Worm (Caenorhabditis elegans) whole organism, L3 larva: ENCODE measurements around the gene F54E4.4.

Experiments used
- R02D3.7 ChIP-seq: fragments of 150-350 bp; optimal IDR thresholded peaks from 2 replicates; lab custom pipeline; 2014; ENCODE audit warnings: missing biosample characterization, missing genetic modification characterization
- ZK546.5 ChIP-seq: sonication (generic microtip); optimal IDR thresholded peaks from 2 replicates; lab custom pipeline; 2017; ENCODE audit warnings: missing biosample characterization, missing genetic modification characterization
- aly-2 ChIP-seq: fragments of 150-350 bp; optimal IDR thresholded peaks from 2 replicates; lab custom pipeline; 2014; ENCODE audit warnings: missing biosample characterization, missing genetic modification characterization
- ama-1 ChIP-seq: fragments of 150-350 bp; optimal IDR thresholded peaks from 2 replicates; lab custom pipeline; 2018
- ceh-16 ChIP-seq: sonication (generic microtip); optimal IDR thresholded peaks from 2 replicates; lab custom pipeline; 2017; ENCODE audit warnings: missing biosample characterization, missing genetic modification characterization
- ceh-28 ChIP-seq: fragments of 150-350 bp; optimal IDR thresholded peaks from 2 replicates; lab custom pipeline; 2014; ENCODE audit warnings: missing biosample characterization, missing genetic modification reagents, missing genetic modification characterization
- ceh-82 ChIP-seq: fragments of 150-350 bp; optimal IDR thresholded peaks from 2 replicates; lab custom pipeline; 2014; ENCODE audit warnings: missing biosample characterization, missing genetic modification characterization
- ceh-9 ChIP-seq: sonication (generic microtip); optimal IDR thresholded peaks from 2 replicates; lab custom pipeline; 2018; ENCODE audit warnings: missing biosample characterization, missing genetic modification characterization
- daf-12 ChIP-seq: fragments of 150-350 bp; optimal IDR thresholded peaks from 2 replicates; lab custom pipeline; 2014; ENCODE audit warnings: missing biosample characterization, missing genetic modification reagents, missing genetic modification characterization
- egl-27 ChIP-seq: sonication (generic microtip); optimal IDR thresholded peaks from 4 replicates; lab custom pipeline; 2017; ENCODE audit warnings: missing biosample characterization, missing genetic modification reagents, missing genetic modification characterization
- egl-5 ChIP-seq: fragments of 150-350 bp; optimal IDR thresholded peaks from 2 replicates; lab custom pipeline; 2017; ENCODE audit warnings: missing biosample characterization, missing genetic modification reagents, missing genetic modification characterization, inconsistent platforms
- elt-1 ChIP-seq: fragments of 150-350 bp; optimal IDR thresholded peaks from 2 replicates; lab custom pipeline; 2014; ENCODE audit warnings: missing biosample characterization, missing genetic modification characterization
- elt-2 ChIP-seq: sonication (generic microtip); optimal IDR thresholded peaks from 2 replicates; lab custom pipeline; 2016; ENCODE audit warnings: missing genetic modification reagents, mild to moderate bottlenecking, missing genetic modification characterization, missing compliant biosample characterization
- elt-3 ChIP-seq, 3 experiments: fragments of 150-350 bp in 1 of 3; sonication (generic microtip) in 2 of 3; optimal IDR thresholded peaks; 2 replicates in 2 of 3; 4 replicates in 1 of 3; lab custom pipeline; 2014 to 2017; ENCODE audit warnings: missing biosample characterization in 3 of 3, missing genetic modification characterization in 3 of 3
- eor-1 ChIP-seq, 2 experiments: fragments of 150-350 bp; optimal IDR thresholded peaks; 2 replicates each; lab custom pipeline; 2014 to 2018; ENCODE audit warnings: missing biosample characterization in 2 of 2, missing genetic modification characterization in 2 of 2
- fkh-10 ChIP-seq: sonication (generic microtip); optimal IDR thresholded peaks from 2 replicates; lab custom pipeline; 2017; ENCODE audit warnings: missing biosample characterization, missing genetic modification reagents, missing genetic modification characterization
- fkh-2 ChIP-seq: fragments of 150-350 bp; optimal IDR thresholded peaks from 2 replicates; lab custom pipeline; 2014; ENCODE audit warnings: missing biosample characterization, missing genetic modification reagents, missing genetic modification characterization
- fos-1 ChIP-seq: fragments of 150-350 bp; optimal IDR thresholded peaks from 2 replicates; lab custom pipeline; 2014; ENCODE audit warnings: missing biosample characterization, missing genetic modification characterization
- hmg-11 ChIP-seq: sonication (generic microtip); optimal IDR thresholded peaks from 2 replicates; lab custom pipeline; 2016; ENCODE audit warnings: missing genetic modification characterization, missing compliant biosample characterization
- jun-1 ChIP-seq: fragments of 150-350 bp; optimal IDR thresholded peaks from 2 replicates; lab custom pipeline; 2014; ENCODE audit warnings: missing biosample characterization, missing genetic modification reagents, missing genetic modification characterization
- lin-15B ChIP-seq: fragments of 150-350 bp; optimal IDR thresholded peaks from 2 replicates; lab custom pipeline; 2014; ENCODE audit warnings: missing biosample characterization, missing genetic modification characterization
- lin-39 ChIP-seq: fragments of 150-350 bp; optimal IDR thresholded peaks from 2 replicates; lab custom pipeline; 2018; ENCODE audit warnings: missing biosample characterization, missing genetic modification reagents, missing genetic modification characterization
- lsy-12 ChIP-seq: sonication (generic microtip); optimal IDR thresholded peaks from 2 replicates; lab custom pipeline; 2016; ENCODE audit warnings: mild to moderate bottlenecking, missing genetic modification characterization, missing compliant biosample characterization
- mdl-1 ChIP-seq: fragments of 150-350 bp; optimal IDR thresholded peaks from 2 replicates; lab custom pipeline; 2014; ENCODE audit warnings: missing biosample characterization, missing genetic modification characterization
- mml-1 ChIP-seq: fragments of 150-350 bp; sonication (generic microtip); optimal IDR thresholded peaks from 3 replicates; lab custom pipeline; 2014; ENCODE audit warnings: missing biosample characterization, missing genetic modification characterization
- nfya-1 ChIP-seq: sonication (generic microtip); optimal IDR thresholded peaks from 2 replicates; lab custom pipeline; 2017; ENCODE audit warnings: missing genetic modification characterization, mild to moderate bottlenecking, missing compliant biosample characterization, antibody characterized with exemption, moderate library complexity; ENCODE audit not compliant: insufficient read depth
- nhr-11 ChIP-seq: fragments of 150-350 bp; optimal IDR thresholded peaks from 2 replicates; lab custom pipeline; 2014; ENCODE audit warnings: missing biosample characterization, missing genetic modification characterization
- nhr-12 ChIP-seq: fragments of 150-350 bp; optimal IDR thresholded peaks from 2 replicates; lab custom pipeline; 2014; ENCODE audit warnings: missing biosample characterization, missing genetic modification characterization
- nhr-23 ChIP-seq: fragments of 150-350 bp; optimal IDR thresholded peaks from 2 replicates; lab custom pipeline; 2014; ENCODE audit warnings: missing biosample characterization, missing genetic modification reagents, missing genetic modification characterization
- nhr-237 ChIP-seq: fragments of 150-350 bp; optimal IDR thresholded peaks from 2 replicates; lab custom pipeline; 2014; ENCODE audit warnings: missing biosample characterization, missing genetic modification characterization
- nhr-25 ChIP-seq: sonication (generic microtip); optimal IDR thresholded peaks from 2 replicates; lab custom pipeline; 2017; ENCODE audit warnings: missing biosample characterization, missing genetic modification characterization
- nhr-28 ChIP-seq: fragments of 150-350 bp; optimal IDR thresholded peaks from 2 replicates; lab custom pipeline; 2014; ENCODE audit warnings: missing biosample characterization, missing genetic modification characterization
- nhr-43 ChIP-seq: sonication (generic microtip); optimal IDR thresholded peaks from 2 replicates; lab custom pipeline; 2016; ENCODE audit warnings: mild to moderate bottlenecking, missing genetic modification characterization, missing compliant biosample characterization; ENCODE audit not compliant: poor library complexity, severe bottlenecking
- nhr-67 ChIP-seq: fragments of 150-350 bp; optimal IDR thresholded peaks from 2 replicates; lab custom pipeline; 2014; ENCODE audit warnings: missing biosample characterization, missing genetic modification characterization
- nhr-76 ChIP-seq: fragments of 150-350 bp; sonication (generic microtip); optimal IDR thresholded peaks from 5 replicates; lab custom pipeline; 2014; ENCODE audit warnings: missing biosample characterization, missing genetic modification characterization
- nhr-77 ChIP-seq: fragments of 150-350 bp; optimal IDR thresholded peaks from 2 replicates; lab custom pipeline; 2014; ENCODE audit warnings: missing biosample characterization, missing genetic modification characterization
- pha-4 ChIP-seq: fragments of 150-350 bp; optimal IDR thresholded peaks from 2 replicates; lab custom pipeline; 2014; ENCODE audit warnings: missing biosample characterization, missing genetic modification reagents, missing genetic modification characterization
- pqm-1 ChIP-seq: fragments of 150-350 bp; optimal IDR thresholded peaks from 2 replicates; lab custom pipeline; 2017; ENCODE audit warnings: missing biosample characterization, missing genetic modification characterization, inconsistent platforms
- sea-2 ChIP-seq: fragments of 150-350 bp; sonication (generic microtip); optimal IDR thresholded peaks from 4 replicates; lab custom pipeline; 2014; ENCODE audit warnings: missing biosample characterization, missing genetic modification reagents, missing genetic modification characterization
- skn-1 ChIP-seq: fragments of 150-350 bp; optimal IDR thresholded peaks from 2 replicates; lab custom pipeline; 2014; ENCODE audit warnings: missing biosample characterization, missing genetic modification characterization
- snpc-4 ChIP-seq: fragments of 150-350 bp; optimal IDR thresholded peaks from 2 replicates; lab custom pipeline; 2014; ENCODE audit warnings: missing biosample characterization, missing genetic modification characterization
- tbx-2 ChIP-seq: sonication (generic microtip); optimal IDR thresholded peaks from 2 replicates; lab custom pipeline; 2016; ENCODE audit warnings: mild to moderate bottlenecking, missing genetic modification characterization, missing compliant biosample characterization
- unc-39 ChIP-seq: sonication (generic microtip); optimal IDR thresholded peaks from 4 replicates; lab custom pipeline; 2017; ENCODE audit warnings: missing biosample characterization, missing genetic modification characterization
- unc-62 ChIP-seq: fragments of 150-350 bp; sonication (generic microtip); optimal IDR thresholded peaks from 4 replicates; lab custom pipeline; 2014; ENCODE audit warnings: missing biosample characterization, missing genetic modification reagents, missing genetic modification characterization
- zag-1 ChIP-seq: fragments of 150-350 bp; optimal IDR thresholded peaks from 2 replicates; lab custom pipeline; 2014; ENCODE audit warnings: missing biosample characterization, missing genetic modification characterization
- ztf-11 ChIP-seq: fragments of 150-350 bp; optimal IDR thresholded peaks from 2 replicates; lab custom pipeline; 2014; ENCODE audit warnings: missing biosample characterization, missing genetic modification characterization
- ztf-4 ChIP-seq: fragments of 150-350 bp; optimal IDR thresholded peaks from 2 replicates; lab custom pipeline; 2014; ENCODE audit warnings: missing biosample characterization, missing genetic modification characterization

F54E4.4 gene

DNA sequence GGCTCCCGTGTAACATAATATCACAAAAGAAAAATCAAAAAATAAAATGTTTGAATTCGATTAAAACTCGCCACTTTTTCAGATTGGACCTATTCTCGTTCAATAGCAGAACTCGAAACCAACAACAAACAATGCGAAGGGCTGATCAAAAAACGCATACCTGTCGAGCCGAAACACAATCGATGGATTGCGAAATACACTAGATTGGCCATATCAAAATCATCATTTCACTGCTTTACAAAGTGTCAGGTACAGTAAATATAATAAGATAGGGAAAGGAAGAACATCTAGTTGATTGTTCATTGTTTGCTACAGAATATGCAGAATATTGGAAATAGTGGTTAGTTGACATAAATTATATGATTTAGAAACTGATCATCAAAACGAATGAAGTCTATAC is 37.5 kb downstream of the F54E4.4 start:
- TF ChIP-seq elt-1 (tag; lab: Kevin White, UChicago) (no peak), fkh-10 (GFP tag; lab: Kevin White, UChicago) (no peak), elt-2 (tag; lab: Kevin White, UChicago) (no peak), ama-1 (lab: Kevin White, UChicago) (no peak), ztf-4 (tag; lab: Kevin White, UChicago) (no peak), nhr-23 (tag; lab: Kevin White, UChicago) (no peak)
- TF ChIP-seq, all 47 proteins: peak for 0

DNA sequence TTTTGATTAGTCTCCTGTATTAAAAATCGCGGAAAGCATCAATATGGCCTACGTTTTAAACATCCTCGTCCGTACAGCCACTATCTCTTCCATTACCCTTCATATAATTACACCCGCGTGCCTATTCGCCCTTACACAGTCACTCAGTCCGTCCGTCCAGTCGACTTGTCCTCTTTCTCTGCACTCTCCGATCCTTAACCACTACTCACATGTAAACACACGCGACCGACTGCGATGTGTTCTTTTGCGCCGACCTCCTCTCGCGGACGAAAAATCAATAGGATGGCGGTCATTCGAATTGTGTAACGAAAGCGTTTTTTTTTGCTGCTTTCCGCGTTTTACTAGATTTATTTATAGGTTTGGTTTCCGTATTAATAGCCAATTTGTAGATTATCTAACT is 42.6 kb downstream of the F54E4.4 start, which contains the start of gene eor-2:
Gene eor-2, plus strand, starts transcription at position 342 of the 400 bp plus-strand sequence.
- TF ChIP-seq unc-39 (tag; lab: Kevin White, UChicago), result no peak
- peak; percentile 68 for TF ChIP-seq jun-1 (tag; lab: Kevin White, UChicago)
- TF ChIP-seq ama-1 (lab: Kevin White, UChicago), result peak; percentile 17
- no peak for TF ChIP-seq nhr-76 (tag; lab: Kevin White, UChicago)
- peak; percentile 61 for TF ChIP-seq elt-2 (tag; lab: Kevin White, UChicago)
- no peak for TF ChIP-seq zag-1 (tag; lab: Kevin White, UChicago)
- TF ChIP-seq elt-1 (tag; lab: Kevin White, UChicago), result no peak
- TF ChIP-seq nhr-11 (tag; lab: Kevin White, UChicago), result no peak
- peak; percentile 44 for TF ChIP-seq pqm-1 (tag; lab: Kevin White, UChicago)
- TF ChIP-seq hmg-11 (tag; lab: Kevin White, UChicago), result peak; percentile 93
- peak; percentile 66 for TF ChIP-seq egl-27 (tag; lab: Kevin White, UChicago)
- TF ChIP-seq fkh-2 (tag; lab: Kevin White, UChicago), result no peak
- no peak for TF ChIP-seq nhr-28 (tag; lab: Kevin White, UChicago)
- TF ChIP-seq nhr-43 (tag; lab: Kevin White, UChicago), result no peak
- TF ChIP-seq snpc-4, result peak; percentile 86
- peak; percentile 52 for TF ChIP-seq lin-15B
- TF ChIP-seq lsy-12 (tag; lab: Kevin White, UChicago), result no peak
- TF ChIP-seq ceh-28 (tag; lab: Kevin White, UChicago), result peak; percentile 79
- no peak for TF ChIP-seq ceh-9 (tag; lab: Kevin White, UChicago)
- peak; percentile 95 for TF ChIP-seq nhr-25 (tag; lab: Kevin White, UChicago)
- TF ChIP-seq nhr-237 (tag; lab: Kevin White, UChicago), result no peak
- TF ChIP-seq nhr-67 (tag; lab: Kevin White, UChicago), result no peak
- peak; percentile 77 for TF ChIP-seq nhr-23 (tag; lab: Kevin White, UChicago)
- no peak for TF ChIP-seq eor-1 (tag; optimal IDR thresholded peaks at IDR 0.05; lab: Kevin White, UChicago)
- peak; percentile 6 for TF ChIP-seq ceh-16 (tag; lab: Kevin White, UChicago)
- TF ChIP-seq ztf-11, result no peak
- peak; percentile 79 for TF ChIP-seq egl-5 (tag; lab: Kevin White, UChicago)
- TF ChIP-seq fos-1 (tag; lab: Kevin White, UChicago), result peak; percentile 17
- TF ChIP-seq ZK546.5, result no peak
- no peak for TF ChIP-seq skn-1
- no peak for TF ChIP-seq tbx-2 (tag; lab: Kevin White, UChicago)
- peak; percentile 42 for TF ChIP-seq unc-62
- TF ChIP-seq nhr-77 (tag; lab: Kevin White, UChicago), result no peak
- peak; percentile 45 for TF ChIP-seq sea-2 (GFP tag; lab: Kevin White, UChicago)
- peak; percentile 80 for TF ChIP-seq mdl-1
- peak; percentile 86 for TF ChIP-seq pha-4 (tag; lab: Kevin White, UChicago)
- no peak for TF ChIP-seq nhr-12 (tag; lab: Kevin White, UChicago)
- peak; percentile 8 for TF ChIP-seq ztf-4 (tag; lab: Kevin White, UChicago)
- no peak for TF ChIP-seq daf-12
- TF ChIP-seq mml-1, result no peak
- no peak for TF ChIP-seq ceh-82 (tag; lab: Kevin White, UChicago)
- no peak for TF ChIP-seq fkh-10 (GFP tag; lab: Kevin White, UChicago)
- peak; percentile 92 for TF ChIP-seq nfya-1 (tag; lab: Kevin White, UChicago)
- peak; percentile 81 for TF ChIP-seq lin-39
- no peak for TF ChIP-seq aly-2
- no peak for TF ChIP-seq R02D3.7 (tag; lab: Kevin White, UChicago)
- no peak for TF ChIP-seq elt-3 (tag; optimal IDR thresholded peaks at IDR 0.05; lab: Kevin White, UChicago)
- TF ChIP-seq, all 47 proteins: peak for 21
